Worm (Caenorhabditis elegans): Measurements from ENCODE around the gene clc-5.

Gene clc-5

DNA sequence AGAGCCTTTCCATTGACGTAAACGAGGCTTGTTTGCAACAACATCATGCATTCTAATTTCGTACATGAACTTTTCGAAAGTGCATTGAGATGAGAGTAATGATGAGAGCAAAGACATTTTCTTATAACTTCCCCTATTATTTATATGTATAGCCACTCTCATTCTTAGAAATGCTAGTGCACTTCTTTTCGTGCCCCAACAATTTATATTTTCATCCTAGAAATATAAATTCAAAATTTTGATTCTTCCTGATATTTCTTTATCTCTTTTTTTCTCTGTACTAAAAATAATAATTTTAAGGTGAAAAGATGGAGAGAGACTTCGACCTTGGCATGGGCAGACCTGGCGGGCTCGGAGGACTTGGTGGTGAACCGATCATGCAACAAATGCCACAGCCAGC is 45.6 kb downstream of the clc-5 start, which contains the start of gene mek-1:
Gene mek-1, plus strand, starts transcription at position 301 of the 400 bp plus-strand sequence.
- peak; percentile 46 for TF ChIP-seq mef-2 (tag; optimal IDR thresholded peaks at IDR 0.05)
- TF ChIP-seq nhr-85 (tag), result no peak
- TF ChIP-seq alr-1 (tag; optimal IDR thresholded peaks at IDR 0.05; ENCODE audit: borderline replicate concordance), result no peak
- no peak for TF ChIP-seq nhr-84 (tag; optimal IDR thresholded peaks at IDR 0.05)
- peak; percentile 46 for TF ChIP-seq sox-4 (tag; optimal IDR thresholded peaks at IDR 0.05)
- TF ChIP-seq unc-86 (tag; optimal IDR thresholded peaks at IDR 0.05), result no peak
- TF ChIP-seq elt-2 (tag; optimal IDR thresholded peaks at IDR 0.05), result no peak
- no peak for TF ChIP-seq nhr-237 (tag; optimal IDR thresholded peaks at IDR 0.05)
- no peak for TF ChIP-seq irx-1 (tag; optimal IDR thresholded peaks at IDR 0.05)
- no peak for TF ChIP-seq nhr-11 (tag; optimal IDR thresholded peaks at IDR 0.05)
- peak; percentile 4 for TF ChIP-seq nhr-71 (tag; optimal IDR thresholded peaks at IDR 0.05)

DNA sequence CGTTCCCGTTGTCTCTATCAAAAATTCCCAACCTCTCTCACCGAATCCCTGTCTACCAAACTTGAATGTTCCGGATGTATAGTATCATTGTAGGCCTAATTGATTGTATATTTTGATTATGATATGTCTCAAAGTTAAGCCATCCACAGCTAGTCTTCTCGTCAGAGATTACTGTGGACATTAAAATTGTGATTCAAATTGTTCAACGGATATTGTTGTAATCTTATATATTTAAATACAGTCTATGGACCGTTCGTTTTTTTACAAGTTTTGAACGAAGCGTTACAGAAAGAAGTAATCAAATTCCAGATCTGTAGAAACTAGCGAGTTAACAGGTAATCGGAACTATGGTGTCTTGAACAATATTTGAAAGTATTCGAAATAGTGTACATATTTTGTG is 47.4 kb downstream of the clc-5 start, which contains the start of gene F48E3.9:
Gene F48E3.9, plus strand, starts transcription at position 301 of the 400 bp plus-strand sequence.
- no peak for TF ChIP-seq mdl-1 (tag; optimal IDR thresholded peaks at IDR 0.05)
- TF ChIP-seq ceh-63 (GFP tag; optimal IDR thresholded peaks at IDR 0.05), result no peak
- TF ChIP-seq blmp-1 (tag; optimal IDR thresholded peaks at IDR 0.05), result no peak
- no peak for TF ChIP-seq pqm-1 (tag; optimal IDR thresholded peaks at IDR 0.05)
- TF ChIP-seq nhr-28 (tag; optimal IDR thresholded peaks at IDR 0.05), result no peak
- no peak for TF ChIP-seq tlp-1 (tag; optimal IDR thresholded peaks at IDR 0.05)
- TF ChIP-seq C34B4.2 (tag; optimal IDR thresholded peaks at IDR 0.05), result no peak
- no peak for TF ChIP-seq fkh-4 (tag; optimal IDR thresholded peaks at IDR 0.05; ENCODE audit: borderline replicate concordance)
- no peak for TF ChIP-seq lin-13 (GFP tag; optimal IDR thresholded peaks at IDR 0.05)
- no peak for TF ChIP-seq ceh-90 (tag; optimal IDR thresholded peaks at IDR 0.05)
- no peak for TF ChIP-seq efl-3 (GFP tag; optimal IDR thresholded peaks at IDR 0.05)
- no peak for TF ChIP-seq nhr-20 (tag; optimal IDR thresholded peaks at IDR 0.05)
- TF ChIP-seq Y116A8C.19 (tag; optimal IDR thresholded peaks at IDR 0.05; ENCODE audit: borderline replicate concordance), result no peak
- no peak for TF ChIP-seq nhr-85 (tag)
- TF ChIP-seq C16A3.4 (tag; optimal IDR thresholded peaks at IDR 0.05), result no peak
- TF ChIP-seq ceh-88 (GFP tag; IDR thresholded peaks at IDR 0.05), result no peak
- no peak for TF ChIP-seq vab-15 (tag; optimal IDR thresholded peaks at IDR 0.05)
- no peak for TF ChIP-seq lsy-2 (tag; optimal IDR thresholded peaks at IDR 0.05)
- TF ChIP-seq dpl-1 (GFP tag; optimal IDR thresholded peaks at IDR 0.05), result no peak
